Fruit fly (Drosophila melanogaster) whole organism, pupa: ENCODE results near the gene Unc-76.

Source experiments
- CG10348 ChIP-seq: fragments of 200-800 bp; sonication (Bioruptor generic); IDR thresholded peaks from 2 replicates; pipeline ENCODE4 v1.3.6; 2022; ENCODE audit warnings: missing biosample characterization, missing genetic modification characterization
- CG12605 ChIP-seq: fragments of 200-800 bp; sonication (Bioruptor generic); IDR thresholded peaks from 2 replicates; pipeline ENCODE4 v1.3.6; 2022; ENCODE audit warnings: missing biosample characterization, missing genetic modification characterization
- CG13204 ChIP-seq: fragments of 200-800 bp; sonication (Bioruptor generic); optimal IDR thresholded peaks from 2 replicates; lab custom pipeline; 2018; ENCODE audit warnings: missing biosample characterization, mild to moderate bottlenecking, missing genetic modification characterization, moderate library complexity
- CG14655 ChIP-seq: fragments of 200-800 bp; sonication (Bioruptor generic); optimal IDR thresholded peaks from 3 replicates; lab custom pipeline; 2017; ENCODE audit warnings: mild to moderate bottlenecking, missing biosample characterization, missing genetic modification reagents, missing genetic modification characterization
- CG15710 ChIP-seq: fragments of 200-800 bp; sonication (Bioruptor generic); optimal IDR thresholded peaks from 2 replicates; lab custom pipeline; 2018; ENCODE audit warnings: missing biosample characterization, mild to moderate bottlenecking, missing genetic modification characterization, moderate library complexity
- CG17806 ChIP-seq: fragments of 200-800 bp; sonication (Bioruptor generic); optimal IDR thresholded peaks from 2 replicates; lab custom pipeline; 2018; ENCODE audit warnings: missing biosample characterization, mild to moderate bottlenecking, missing genetic modification characterization, moderate library complexity
- CG32121 ChIP-seq: fragments of 200-800 bp; sonication (Bioruptor generic); IDR thresholded peaks from 2 replicates; pipeline ENCODE4 v1.3.6; 2022; ENCODE audit warnings: missing biosample characterization, missing genetic modification characterization
- CG34367 ChIP-seq: fragments of 200-800 bp; sonication (Bioruptor generic); optimal IDR thresholded peaks from 2 replicates; lab custom pipeline; 2018; ENCODE audit warnings: missing biosample characterization, mild to moderate bottlenecking, missing genetic modification characterization
- CG4496 ChIP-seq: fragments of 200-800 bp; sonication (Bioruptor generic); IDR thresholded peaks from 3 replicates; pipeline ENCODE4 v1.3.6; 2022; ENCODE audit warnings: missing biosample characterization, missing genetic modification characterization
- CG8159 ChIP-seq: fragments of 200-800 bp; sonication (Bioruptor generic); optimal IDR thresholded peaks from 3 replicates; lab custom pipeline; 2018; ENCODE audit warnings: missing biosample characterization, mild to moderate bottlenecking, missing genetic modification characterization, moderate library complexity
- CG8301 ChIP-seq: fragments of 200-800 bp; sonication (Bioruptor generic); optimal IDR thresholded peaks from 2 replicates; lab custom pipeline; 2018; ENCODE audit warnings: missing biosample characterization, mild to moderate bottlenecking, missing genetic modification characterization
- CG9948 ChIP-seq: fragments of 200-800 bp; sonication (Bioruptor generic); optimal IDR thresholded peaks from 2 replicates; lab custom pipeline; 2018; ENCODE audit warnings: missing biosample characterization, mild to moderate bottlenecking, missing genetic modification characterization, moderate library complexity
- D1 ChIP-seq: fragments of 200-800 bp; sonication (Bioruptor generic); optimal IDR thresholded peaks from 2 replicates; lab custom pipeline; 2018; ENCODE audit warnings: missing biosample characterization, mild to moderate bottlenecking, missing genetic modification characterization, moderate library complexity
- EcR ChIP-seq: fragments of 200-800 bp; sonication (Bioruptor generic); optimal IDR thresholded peaks from 3 replicates; lab custom pipeline; 2019; ENCODE audit warnings: missing biosample characterization, missing genetic modification characterization, mild to moderate bottlenecking, moderate library complexity, missing genetic modification reagents
- Ets98B ChIP-seq: fragments of 200-800 bp; sonication (Bioruptor generic); IDR thresholded peaks from 2 replicates; pipeline ENCODE4 v1.3.6; 2022; ENCODE audit warnings: missing biosample characterization, missing genetic modification characterization
- Pif1A ChIP-seq: fragments of 200-800 bp; sonication (Bioruptor generic); optimal IDR thresholded peaks from 3 replicates; lab custom pipeline; 2016; ENCODE audit warnings: missing biosample characterization, missing genetic modification characterization
- Pif1B ChIP-seq: fragments of 200-800 bp; sonication (Bioruptor generic); optimal IDR thresholded peaks from 3 replicates; lab custom pipeline; 2016; ENCODE audit warnings: missing biosample characterization, missing genetic modification characterization
- Snoo ChIP-seq: fragments of 200-800 bp; sonication (Bioruptor generic); optimal IDR thresholded peaks from 3 replicates; lab custom pipeline; 2017; ENCODE audit warnings: missing biosample characterization, mild to moderate bottlenecking, missing genetic modification characterization, inconsistent platforms
- fd96Ca ChIP-seq: fragments of 200-800 bp; sonication (Bioruptor generic); IDR thresholded peaks from 3 replicates; pipeline ENCODE4 v1.3.6; 2022; ENCODE audit warnings: missing biosample characterization, missing genetic modification characterization
- gl ChIP-seq: fragments of 200-800 bp; sonication (Bioruptor generic); optimal IDR thresholded peaks from 2 replicates; lab custom pipeline; 2018; ENCODE audit warnings: missing biosample characterization, mild to moderate bottlenecking, missing genetic modification characterization
- rn ChIP-seq: fragments of 200-800 bp; sonication (Bioruptor generic); IDR thresholded peaks from 2 replicates; pipeline ENCODE4 v1.3.6; 2022; ENCODE audit warnings: missing biosample characterization, missing genetic modification characterization

The Unc-76 gene

dm6 chrX:2136831-2137452 lies 56.5 kb downstream of the Unc-76 start:
- TF ChIP-seq CG15710 (tag; lab: Kevin White, UChicago) (peak; percentile 100), CG8301 (tag; lab: Kevin White, UChicago) (peak; percentile 100), CG8159 (tag; lab: Kevin White, UChicago) (peak; percentile 99), CG13204 (GFP tag; lab: Kevin White, UChicago) (peak; percentile 98), CG32121 (GFP tag; lab: Robert Waterston, UW) (peak; percentile 100), CG14655 (GFP tag; lab: Kevin White, UChicago) (peak; percentile 100), Ets98B (GFP tag; lab: Robert Waterston, UW) (peak; percentile 100), Pif1A (GFP tag; lab: Kevin White, UChicago) (peak; percentile 100), gl (tag; lab: Kevin White, UChicago) (peak; percentile 98), CG34367 (tag; lab: Kevin White, UChicago) (peak; percentile 100), CG17806 (tag; lab: Kevin White, UChicago) (peak; percentile 100), EcR (peak; percentile 68), rn (GFP tag; lab: Robert Waterston, UW) (peak; percentile 99), CG4496 (GFP tag; lab: Robert Waterston, UW) (peak; percentile 100), CG10348 (GFP tag; lab: Robert Waterston, UW) (peak; percentile 99), Snoo (tag; lab: Kevin White, UChicago) (peak; percentile 99), Pif1B (GFP tag; lab: Kevin White, UChicago) (peak; percentile 99), fd96Ca (GFP tag; lab: Robert Waterston, UW) (peak; percentile 100), CG12605 (peak; percentile 99), CG9948 (tag; lab: Kevin White, UChicago) (peak; percentile 100), D1 (tag; lab: Kevin White, UChicago) (peak; percentile 93)

DNA sequence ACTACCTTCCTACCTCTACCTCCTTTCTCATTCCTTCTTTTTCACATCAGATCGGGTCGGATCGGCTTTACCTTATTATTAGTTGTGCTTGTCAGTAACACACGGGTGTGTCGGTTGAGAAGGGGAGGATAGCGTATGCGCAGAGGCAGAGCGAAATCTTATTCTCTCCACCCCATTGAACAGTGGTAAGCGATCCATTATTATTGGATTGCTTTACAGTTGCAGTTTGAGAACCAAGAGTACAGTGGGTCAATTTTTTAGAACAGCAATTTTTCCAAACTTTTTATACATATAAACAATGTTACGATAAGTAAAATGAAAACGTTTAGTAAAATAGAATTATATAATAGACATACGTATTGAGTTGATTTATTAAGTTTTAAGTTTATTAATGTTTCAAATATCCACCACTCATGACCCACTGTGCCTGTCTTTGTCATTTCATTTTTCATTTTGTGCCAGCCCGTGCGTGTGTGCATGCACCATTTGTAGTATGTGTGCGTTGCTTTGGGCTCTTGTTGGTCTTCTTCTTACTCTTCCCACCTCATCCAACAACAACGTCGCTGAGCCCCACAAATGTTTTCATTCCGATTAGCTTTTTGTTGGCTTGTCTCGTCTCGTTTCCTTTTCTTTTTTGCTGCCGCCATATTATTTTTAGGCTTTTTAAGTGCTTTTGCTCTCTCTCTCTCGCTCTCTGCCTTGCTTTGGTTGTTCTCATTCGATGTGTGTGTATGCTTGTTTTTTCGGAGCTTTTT lies 57.4 kb downstream of the Unc-76 start:
- TF ChIP-seq CG32121 (GFP tag; lab: Robert Waterston, UW) (peak; percentile 99), CG15710 (tag; lab: Kevin White, UChicago) (peak; percentile 99), CG10348 (GFP tag; lab: Robert Waterston, UW) (peak; percentile 94), Pif1B (GFP tag; lab: Kevin White, UChicago) (peak; percentile 97), CG8301 (tag; lab: Kevin White, UChicago) (peak; percentile 99), CG9948 (tag; lab: Kevin White, UChicago) (peak; percentile 99), rn (GFP tag; lab: Robert Waterston, UW) (peak; percentile 88), CG8159 (tag; lab: Kevin White, UChicago) (peak; percentile 99), Snoo (tag; lab: Kevin White, UChicago) (peak; percentile 97), CG17806 (tag; lab: Kevin White, UChicago) (peak; percentile 99), CG4496 (GFP tag; lab: Robert Waterston, UW) (peak; percentile 98), CG34367 (tag; lab: Kevin White, UChicago) (peak; percentile 99), EcR (peak; percentile 37), Ets98B (GFP tag; lab: Robert Waterston, UW) (peak; percentile 97), CG13204 (GFP tag; lab: Kevin White, UChicago) (peak; percentile 96), D1 (tag; lab: Kevin White, UChicago) (peak; percentile 99), gl (tag; lab: Kevin White, UChicago) (peak; percentile 97), Pif1A (GFP tag; lab: Kevin White, UChicago) (peak; percentile 97), CG14655 (GFP tag; lab: Kevin White, UChicago) (peak; percentile 98), fd96Ca (GFP tag; lab: Robert Waterston, UW) (peak; percentile 88), CG12605 (peak; percentile 96)
- TF ChIP-seq, all 21 proteins: peak for 21

dm6 chrX:2138342-2138416 lies 57.8 kb downstream of the Unc-76 start, which contains the start of gene ph-p:
Gene ph-p, minus strand, starts transcription at chrX:2138371.
- TF ChIP-seq gl (tag; lab: Kevin White, UChicago), result no peak
- TF ChIP-seq fd96Ca (GFP tag; lab: Robert Waterston, UW), result no peak
- TF ChIP-seq CG17806 (tag; lab: Kevin White, UChicago), result no peak
- TF ChIP-seq CG4496 (GFP tag; lab: Robert Waterston, UW), result no peak
- TF ChIP-seq CG14655 (GFP tag; lab: Kevin White, UChicago), result no peak
- TF ChIP-seq CG9948 (tag; lab: Kevin White, UChicago), result no peak
- TF ChIP-seq CG32121 (GFP tag; lab: Robert Waterston, UW), result no peak
- no peak for TF ChIP-seq D1 (tag; lab: Kevin White, UChicago)
- no peak for TF ChIP-seq CG8159 (tag; lab: Kevin White, UChicago)
- no peak for TF ChIP-seq CG15710 (tag; lab: Kevin White, UChicago)
- TF ChIP-seq rn (GFP tag; lab: Robert Waterston, UW), result no peak
- TF ChIP-seq CG8301 (tag; lab: Kevin White, UChicago), result no peak
- TF ChIP-seq Ets98B (GFP tag; lab: Robert Waterston, UW), result no peak
- no peak for TF ChIP-seq EcR
- no peak for TF ChIP-seq CG12605
- TF ChIP-seq CG13204 (GFP tag; lab: Kevin White, UChicago), result no peak
- no peak for TF ChIP-seq Pif1A (GFP tag; lab: Kevin White, UChicago)
- no peak for TF ChIP-seq Snoo (tag; lab: Kevin White, UChicago)

DNA sequence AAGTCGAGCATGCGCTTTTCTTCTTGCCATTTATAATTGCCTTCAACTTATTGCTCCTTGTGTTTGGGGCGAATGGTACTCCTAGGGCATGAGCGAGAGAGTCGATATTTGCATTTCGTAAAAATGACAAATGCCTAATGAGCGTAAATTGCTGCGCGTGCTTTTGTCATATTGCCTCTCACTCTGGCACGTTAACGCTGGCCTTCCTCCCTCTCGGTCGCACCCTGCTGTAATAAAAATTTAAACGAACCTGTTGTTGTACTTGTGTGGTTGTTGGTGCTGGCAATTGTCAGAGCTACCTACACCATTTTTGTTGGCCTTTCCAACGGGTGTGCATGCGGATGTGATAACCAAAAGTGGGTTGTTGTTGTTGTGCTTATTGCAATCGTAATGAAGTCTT lies 58.0 kb downstream of the Unc-76 start:
- no peak for TF ChIP-seq CG4496 (GFP tag; lab: Robert Waterston, UW)
- TF ChIP-seq gl (tag; lab: Kevin White, UChicago), result no peak
- TF ChIP-seq CG34367 (tag; lab: Kevin White, UChicago), result no peak
- no peak for TF ChIP-seq CG32121 (GFP tag; lab: Robert Waterston, UW)
- TF ChIP-seq fd96Ca (GFP tag; lab: Robert Waterston, UW), result no peak
- TF ChIP-seq EcR, result no peak
- TF ChIP-seq CG8301 (tag; lab: Kevin White, UChicago), result no peak
- TF ChIP-seq CG8159 (tag; lab: Kevin White, UChicago), result no peak
- no peak for TF ChIP-seq Pif1A (GFP tag; lab: Kevin White, UChicago)
- TF ChIP-seq Pif1B (GFP tag; lab: Kevin White, UChicago), result no peak
- TF ChIP-seq D1 (tag; lab: Kevin White, UChicago), result no peak
- TF ChIP-seq Ets98B (GFP tag; lab: Robert Waterston, UW), result no peak
- no peak for TF ChIP-seq Snoo (tag; lab: Kevin White, UChicago)
- TF ChIP-seq rn (GFP tag; lab: Robert Waterston, UW), result no peak
- TF ChIP-seq CG9948 (tag; lab: Kevin White, UChicago), result no peak
- TF ChIP-seq CG15710 (tag; lab: Kevin White, UChicago), result no peak
- no peak for TF ChIP-seq CG13204 (GFP tag; lab: Kevin White, UChicago)
- no peak for TF ChIP-seq CG17806 (tag; lab: Kevin White, UChicago)
